Fruit fly (Drosophila melanogaster): ENCODE results near the gene spz3.

The spz3 gene

dm6 chr2L:7828901-7829300, 50.5 kb downstream of the spz3 start:
- TF ChIP-seq CG12605 (GFP tag; IDR thresholded peaks at IDR 0.05): no peak
- TF ChIP-seq fd96Ca (GFP tag; IDR thresholded peaks at IDR 0.05): 0 out of 3 replicates have a peak, but pooled peaks have one; percentile 14
- TF ChIP-seq CG32121 (GFP tag; IDR thresholded peaks at IDR 0.05): peak; percentile 64; the same call in 1 of the 2 replicates
- no peak for TF ChIP-seq Pif1A (GFP tag; optimal IDR thresholded peaks at IDR 0.05)
- TF ChIP-seq CG8301 (tag; optimal IDR thresholded peaks at IDR 0.05): no peak
- peak; percentile 47; the same call in 2 of the 3 replicates for TF ChIP-seq CG4496 (GFP tag; IDR thresholded peaks at IDR 0.05)
- no peak for TF ChIP-seq CG10348 (GFP tag; IDR thresholded peaks at IDR 0.05)

- peak; percentile 60 for TF ChIP-seq CG32121 (GFP tag; IDR thresholded peaks at IDR 0.05)
- TF ChIP-seq fd96Ca (GFP tag; IDR thresholded peaks at IDR 0.05): peak; percentile 67
- TF ChIP-seq Pif1A (GFP tag; optimal IDR thresholded peaks at IDR 0.05): no peak
- peak; percentile 15 for TF ChIP-seq CG34367 (tag; optimal IDR thresholded peaks at IDR 0.05)
- no peak for TF ChIP-seq rn (GFP tag; IDR thresholded peaks at IDR 0.05)
- TF ChIP-seq CG17806 (tag; optimal IDR thresholded peaks at IDR 0.05): no peak
- peak; percentile 73 for TF ChIP-seq CG4496 (GFP tag; IDR thresholded peaks at IDR 0.05)
- TF ChIP-seq D1 (tag; optimal IDR thresholded peaks at IDR 0.05): no peak
- TF ChIP-seq EcR (GFP tag; optimal IDR thresholded peaks at IDR 0.05): no peak
- peak; percentile 38 for TF ChIP-seq Pif1B (GFP tag; optimal IDR thresholded peaks at IDR 0.05)
- peak; percentile 31 for TF ChIP-seq Ets98B (GFP tag; IDR thresholded peaks at IDR 0.05)
- TF ChIP-seq CG13204 (GFP tag; optimal IDR thresholded peaks at IDR 0.05): peak; percentile 51
- TF ChIP-seq CG8301 (tag; optimal IDR thresholded peaks at IDR 0.05): peak; percentile 14
- no peak for TF ChIP-seq CG12605 (GFP tag; IDR thresholded peaks at IDR 0.05)
- TF ChIP-seq Snoo (tag; optimal IDR thresholded peaks at IDR 0.05): peak; percentile 18
- TF ChIP-seq CG8159 (tag; optimal IDR thresholded peaks at IDR 0.05): peak; percentile 7
- TF ChIP-seq CG9948 (tag; optimal IDR thresholded peaks at IDR 0.05): no peak
- peak; percentile 34 for TF ChIP-seq CG15710 (tag; optimal IDR thresholded peaks at IDR 0.05)
- TF ChIP-seq CG14655 (GFP tag; optimal IDR thresholded peaks at IDR 0.05): peak; percentile 46
- TF ChIP-seq gl (tag; optimal IDR thresholded peaks at IDR 0.05): no peak
- no peak for TF ChIP-seq CG10348 (GFP tag; IDR thresholded peaks at IDR 0.05)
Observed at dm6 chr2L:7828231-7828630, 51.1 kb downstream of the spz3 start.

- TF ChIP-seq CG9948 (tag; optimal IDR thresholded peaks at IDR 0.05) (peak; percentile 20), Ets98B (GFP tag; IDR thresholded peaks at IDR 0.05) (peak; percentile 63), EcR (GFP tag; optimal IDR thresholded peaks at IDR 0.05) (no peak), CG4496 (GFP tag; IDR thresholded peaks at IDR 0.05) (peak; percentile 88), CG34367 (tag; optimal IDR thresholded peaks at IDR 0.05) (peak; percentile 65), D1 (tag; optimal IDR thresholded peaks at IDR 0.05) (no peak), CG17806 (tag; optimal IDR thresholded peaks at IDR 0.05) (peak; percentile 25), CG8159 (tag; optimal IDR thresholded peaks at IDR 0.05) (peak; percentile 58), Pif1A (GFP tag; optimal IDR thresholded peaks at IDR 0.05) (peak; percentile 69), fd96Ca (GFP tag; IDR thresholded peaks at IDR 0.05) (peak; percentile 41; the same call in 1 of the 3 replicates), CG8301 (tag; optimal IDR thresholded peaks at IDR 0.05) (peak; percentile 43), CG32121 (GFP tag; IDR thresholded peaks at IDR 0.05) (peak; percentile 34; the same call in 1 of the 2 replicates), CG14655 (GFP tag; optimal IDR thresholded peaks at IDR 0.05) (no peak), Pif1B (GFP tag; optimal IDR thresholded peaks at IDR 0.05) (peak; percentile 43), CG15710 (tag; optimal IDR thresholded peaks at IDR 0.05) (peak; percentile 54), rn (GFP tag; IDR thresholded peaks at IDR 0.05) (peak; percentile 43), CG12605 (GFP tag; IDR thresholded peaks at IDR 0.05) (peak; percentile 77), Snoo (tag; optimal IDR thresholded peaks at IDR 0.05) (peak; percentile 86), gl (tag; optimal IDR thresholded peaks at IDR 0.05) (peak; percentile 42), CG13204 (GFP tag; optimal IDR thresholded peaks at IDR 0.05) (no peak), CG10348 (GFP tag; IDR thresholded peaks at IDR 0.05) (no peak)
Observed at dm6 chr2L:7827045-7828004, 52.0 kb downstream of the spz3 start, which contains the start of the genes Rack1 and mts. Rack1 (minus strand) TSS chr2L:7827315. mts (plus strand) TSS chr2L:7827650.

All from whole organism, pupa.